Worm (Caenorhabditis elegans) whole organism, late embryonic: Measurements from ENCODE around the gene K08B4.7.
A peak's percentile ranks its signal among the peaks of the same experiment; 100 is the strongest.

Experiments
- C08G9.2 ChIP-seq: sonication (generic microtip); optimal IDR thresholded peaks from 2 replicates; lab custom pipeline; 2016; ENCODE audit warnings: mild to moderate bottlenecking, missing genetic modification characterization, moderate library complexity, missing compliant biosample characterization
- C38D4.7 ChIP-seq: fragments of 200-800 bp; sonication (Bioruptor generic); optimal IDR thresholded peaks from 2 replicates; lab custom pipeline; 2018; ENCODE audit warnings: mild to moderate bottlenecking, missing genetic modification characterization, moderate library complexity, missing compliant biosample characterization
- F13H6.1 ChIP-seq: sonication (generic microtip); optimal IDR thresholded peaks from 2 replicates; lab custom pipeline; 2016; ENCODE audit warnings: missing genetic modification characterization, missing compliant biosample characterization
- T23F11.4 ChIP-seq: fragments of 200-800 bp; sonication (Bioruptor generic); optimal IDR thresholded peaks from 2 replicates; lab custom pipeline; 2018; ENCODE audit warnings: mild to moderate bottlenecking, missing genetic modification characterization, missing compliant biosample characterization
- Y22D7AL.16 ChIP-seq: sonication (generic microtip); optimal IDR thresholded peaks from 2 replicates; lab custom pipeline; 2016; ENCODE audit warnings: missing genetic modification characterization, missing compliant biosample characterization
- ceh-18 ChIP-seq: sonication (generic microtip); optimal IDR thresholded peaks from 2 replicates; lab custom pipeline; 2016; ENCODE audit warnings: missing genetic modification characterization, missing compliant biosample characterization
- ceh-2 ChIP-seq: sonication (generic microtip); optimal IDR thresholded peaks from 2 replicates; lab custom pipeline; 2016; ENCODE audit warnings: missing genotype, missing genetic modification characterization, missing compliant biosample characterization
- ceh-30 ChIP-seq: fragments of 150-350 bp; optimal IDR thresholded peaks from 2 replicates; lab custom pipeline; 2014; ENCODE audit warnings: missing biosample characterization, missing genetic modification characterization
- ceh-31 ChIP-seq: sonication (generic microtip); optimal IDR thresholded peaks from 2 replicates; lab custom pipeline; 2016; ENCODE audit warnings: missing genetic modification characterization, missing compliant biosample characterization
- ceh-34 ChIP-seq: sonication (generic microtip); optimal IDR thresholded peaks from 2 replicates; lab custom pipeline; 2016; ENCODE audit warnings: mild to moderate bottlenecking, missing genetic modification characterization, missing compliant biosample characterization
- ceh-45 ChIP-seq: fragments of 200-800 bp; sonication (Bioruptor generic); IDR thresholded peaks from 2 replicates; pipeline ENCODE4 v1.3.6; 2022; ENCODE audit warnings: missing genetic modification reagents, missing genetic modification characterization, missing compliant biosample characterization
- ceh-48 ChIP-seq: sonication (generic microtip); optimal IDR thresholded peaks from 2 replicates; lab custom pipeline; 2016; ENCODE audit warnings: missing genetic modification characterization, inconsistent platforms, missing compliant biosample characterization
- dmd-4 ChIP-seq: sonication (generic microtip); optimal IDR thresholded peaks from 2 replicates; lab custom pipeline; 2016; ENCODE audit warnings: borderline replicate concordance, missing genetic modification characterization, missing compliant biosample characterization
- dve-1 ChIP-seq: sonication (generic microtip); optimal IDR thresholded peaks from 2 replicates; lab custom pipeline; 2017; ENCODE audit warnings: antibody characterized with exemption, mild to moderate bottlenecking, missing genetic modification characterization, missing compliant biosample characterization
- elt-2 ChIP-seq: sonication (generic microtip); optimal IDR thresholded peaks from 2 replicates; lab custom pipeline; 2016; ENCODE audit warnings: missing genetic modification reagents, missing genetic modification characterization, missing compliant biosample characterization
- elt-4 ChIP-seq: sonication (generic microtip); optimal IDR thresholded peaks from 2 replicates; lab custom pipeline; 2016; ENCODE audit warnings: missing genetic modification characterization, missing compliant biosample characterization
- fax-1 ChIP-seq: sonication (generic microtip); optimal IDR thresholded peaks from 2 replicates; lab custom pipeline; 2016; ENCODE audit warnings: missing genotype, missing genetic modification characterization, missing compliant biosample characterization
- fkh-6 ChIP-seq: sonication (generic microtip); optimal IDR thresholded peaks from 2 replicates; lab custom pipeline; 2016; ENCODE audit warnings: missing genetic modification characterization, missing compliant biosample characterization
- gmeb-2 ChIP-seq: sonication (generic microtip); optimal IDR thresholded peaks from 2 replicates; lab custom pipeline; 2016; ENCODE audit warnings: missing genetic modification characterization, inconsistent platforms, missing compliant biosample characterization
- hlh-30 ChIP-seq: sonication (generic microtip); optimal IDR thresholded peaks from 2 replicates; lab custom pipeline; 2017; ENCODE audit warnings: antibody characterized with exemption, missing genetic modification characterization, missing compliant biosample characterization; ENCODE audit not compliant: insufficient read depth
- hlh-6 ChIP-seq: sonication (generic microtip); optimal IDR thresholded peaks from 2 replicates; lab custom pipeline; 2016; ENCODE audit warnings: missing genotype, missing genetic modification characterization, missing compliant biosample characterization
- lim-6 ChIP-seq: sonication (generic microtip); optimal IDR thresholded peaks from 2 replicates; lab custom pipeline; 2016; ENCODE audit warnings: missing genetic modification characterization, missing compliant biosample characterization
- nfya-1 ChIP-seq: sonication (generic microtip); optimal IDR thresholded peaks from 2 replicates; lab custom pipeline; 2017; ENCODE audit warnings: missing genetic modification characterization, mild to moderate bottlenecking, missing compliant biosample characterization, antibody characterized with exemption, moderate library complexity
- nhr-232 ChIP-seq: sonication (generic microtip); optimal IDR thresholded peaks from 2 replicates; lab custom pipeline; 2016; ENCODE audit warnings: missing genetic modification characterization, missing compliant biosample characterization
- npax-4 ChIP-seq: sonication (generic microtip); optimal IDR thresholded peaks from 2 replicates; lab custom pipeline; 2016; ENCODE audit warnings: missing genetic modification characterization, missing compliant biosample characterization
- pag-3 ChIP-seq: sonication (generic microtip); optimal IDR thresholded peaks from 2 replicates; lab custom pipeline; 2016; ENCODE audit warnings: missing compliant biosample characterization, missing genetic modification characterization, borderline replicate concordance
- pat-9 ChIP-seq: fragments of 200-800 bp; sonication (Bioruptor generic); optimal IDR thresholded peaks from 2 replicates; lab custom pipeline; 2018; ENCODE audit warnings: mild to moderate bottlenecking, missing genetic modification characterization, moderate library complexity, missing compliant biosample characterization
- pha-2 ChIP-seq: sonication (generic microtip); optimal IDR thresholded peaks from 2 replicates; lab custom pipeline; 2017; ENCODE audit warnings: mild to moderate bottlenecking, missing genetic modification characterization, missing compliant biosample characterization
- pha-4 ChIP-seq: fragments of 150-350 bp; optimal IDR thresholded peaks from 2 replicates; lab custom pipeline; 2018; ENCODE audit warnings: missing biosample characterization, missing genetic modification reagents, missing genetic modification characterization
- pros-1 ChIP-seq: fragments of 150-350 bp; optimal IDR thresholded peaks from 2 replicates; lab custom pipeline; 2014; ENCODE audit warnings: missing biosample characterization, missing genetic modification reagents, missing genetic modification characterization
- sdc-2 ChIP-seq: sonication (generic microtip); optimal IDR thresholded peaks from 2 replicates; lab custom pipeline; 2016; ENCODE audit warnings: missing genotype, missing genetic modification characterization, missing compliant biosample characterization
- sox-2 ChIP-seq: fragments of 200-800 bp; sonication (Bioruptor generic); IDR thresholded peaks from 2 replicates; pipeline ENCODE4 v1.3.6; 2022; ENCODE audit warnings: missing genetic modification reagents, missing genetic modification characterization, missing compliant biosample characterization
- syd-9 ChIP-seq: sonication (generic microtip); optimal IDR thresholded peaks from 2 replicates; lab custom pipeline; 2016; ENCODE audit warnings: mild to moderate bottlenecking, missing genetic modification characterization, moderate library complexity, missing compliant biosample characterization
- tbx-2 ChIP-seq: sonication (generic microtip); optimal IDR thresholded peaks from 2 replicates; lab custom pipeline; 2016; ENCODE audit warnings: missing genetic modification characterization, missing compliant biosample characterization
- tbx-7 ChIP-seq: sonication (generic microtip); optimal IDR thresholded peaks from 2 replicates; lab custom pipeline; 2016; ENCODE audit warnings: missing genotype, missing genetic modification characterization, missing compliant biosample characterization
- unc-42 ChIP-seq: sonication (generic microtip); optimal IDR thresholded peaks from 2 replicates; lab custom pipeline; 2016; ENCODE audit warnings: missing genotype, missing genetic modification characterization, missing compliant biosample characterization
- unc-55 ChIP-seq: sonication (generic microtip); optimal IDR thresholded peaks from 2 replicates; lab custom pipeline; 2017; ENCODE audit warnings: missing biosample characterization, missing genetic modification reagents, missing genetic modification characterization
- unc-86 ChIP-seq: sonication (generic microtip); optimal IDR thresholded peaks from 2 replicates; lab custom pipeline; 2016; ENCODE audit warnings: missing genetic modification characterization, missing compliant biosample characterization
- zip-5 ChIP-seq: sonication (generic microtip); optimal IDR thresholded peaks from 2 replicates; lab custom pipeline; 2016; ENCODE audit warnings: missing genetic modification characterization, missing compliant biosample characterization
- ztf-16 ChIP-seq: sonication (generic microtip); optimal IDR thresholded peaks from 2 replicates; lab custom pipeline; 2017; ENCODE audit warnings: missing genetic modification characterization, missing compliant biosample characterization

Gene K08B4.7

ce11 chrIV:6064657-6065056 lies 27.6 kb downstream of the K08B4.7 start:
- no peak for TF ChIP-seq fax-1 (tag; lab: Kevin White, UChicago)
- TF ChIP-seq gmeb-2 (tag; lab: Kevin White, UChicago), result no peak
- TF ChIP-seq hlh-6 (tag; lab: Kevin White, UChicago), result no peak
- TF ChIP-seq unc-42 (tag; lab: Kevin White, UChicago), result no peak
- no peak for TF ChIP-seq pha-4 (tag; lab: Kevin White, UChicago)

ce11 chrIV:6062078-6062477 lies 30.1 kb downstream of the K08B4.7 start:
- no peak for TF ChIP-seq sox-2 (GFP tag; lab: Robert Waterston, UW)
- TF ChIP-seq pat-9 (tag; lab: Kevin White, UChicago), result no peak
- no peak for TF ChIP-seq dve-1 (tag; lab: Kevin White, UChicago)
- no peak for TF ChIP-seq T23F11.4 (GFP tag; lab: Kevin White, UChicago)
- TF ChIP-seq unc-55 (GFP tag; lab: Kevin White, UChicago), result no peak
- no peak for TF ChIP-seq ceh-18 (tag; lab: Kevin White, UChicago)
- no peak for TF ChIP-seq pros-1
- no peak for TF ChIP-seq fkh-6
- TF ChIP-seq ceh-34 (tag; lab: Kevin White, UChicago), result no peak
- no peak for TF ChIP-seq pag-3 (tag; lab: Kevin White, UChicago)
- no peak for TF ChIP-seq ceh-45
- TF ChIP-seq dmd-4, result no peak
- TF ChIP-seq F13H6.1 (tag; lab: Kevin White, UChicago), result no peak
- no peak for TF ChIP-seq syd-9
- TF ChIP-seq zip-5 (tag; lab: Kevin White, UChicago), result no peak
- no peak for TF ChIP-seq nfya-1 (tag; lab: Kevin White, UChicago)
- TF ChIP-seq, all 69 proteins: peak for 0

DNA sequence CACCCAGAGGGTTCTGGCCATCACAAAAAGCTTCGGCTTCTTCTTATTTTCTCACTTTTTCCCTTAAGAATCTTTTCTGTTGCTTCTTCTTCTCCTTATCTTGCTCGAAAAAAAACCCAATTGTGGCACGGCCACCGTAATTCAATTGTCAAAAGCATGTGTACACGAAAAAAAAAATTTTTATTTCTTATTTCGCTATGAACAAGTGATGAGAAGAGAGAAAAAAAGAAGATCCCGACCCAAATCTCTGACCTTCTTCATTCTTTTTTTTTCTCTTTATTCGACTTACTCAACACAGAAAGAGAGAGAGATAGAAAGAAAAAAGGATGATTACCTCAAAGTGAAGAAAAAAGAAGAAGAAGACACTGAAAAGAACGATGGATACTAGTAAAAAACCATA lies 31.3 kb downstream of the K08B4.7 start:
- TF ChIP-seq ceh-30 (tag; lab: Kevin White, UChicago) (no peak), unc-42 (tag; lab: Kevin White, UChicago) (peak; percentile 94)

DNA sequence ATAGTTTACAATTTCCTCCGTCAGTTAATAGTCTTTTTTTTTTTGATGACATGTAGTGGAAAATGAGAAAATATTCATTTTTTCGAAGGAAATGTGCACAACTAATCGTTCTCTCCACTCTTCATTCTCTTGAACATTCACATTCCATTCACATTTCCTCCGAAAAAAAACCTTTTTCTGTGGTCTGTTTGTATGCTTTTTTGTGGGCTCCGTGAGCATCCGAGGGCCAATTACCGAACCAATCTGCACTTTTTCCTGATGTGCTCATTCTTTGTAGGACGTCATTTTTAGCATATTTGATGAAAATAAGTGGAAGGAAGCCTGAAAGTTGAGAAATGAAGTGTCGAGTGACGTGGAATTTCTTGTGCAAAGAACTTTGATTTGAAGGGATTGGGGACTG lies 32.5 kb downstream of the K08B4.7 start:
- no peak for TF ChIP-seq npax-4 (tag; lab: Kevin White, UChicago)
- TF ChIP-seq nhr-232 (tag; lab: Kevin White, UChicago), result no peak
- no peak for TF ChIP-seq elt-2 (tag; lab: Kevin White, UChicago)
- no peak for TF ChIP-seq gmeb-2 (tag; lab: Kevin White, UChicago)
- TF ChIP-seq tbx-2, result no peak
- TF ChIP-seq C08G9.2 (tag; lab: Kevin White, UChicago), result no peak
- no peak for TF ChIP-seq dve-1 (tag; lab: Kevin White, UChicago)
- TF ChIP-seq Y22D7AL.16 (tag; lab: Kevin White, UChicago), result no peak
- no peak for TF ChIP-seq pha-2 (tag; lab: Kevin White, UChicago)
- TF ChIP-seq sdc-2, result no peak
- TF ChIP-seq, all 69 proteins: peak for 0

ce11 chrIV:6054833-6055232 lies 37.4 kb downstream of the K08B4.7 start:
- TF ChIP-seq sox-2 (GFP tag; lab: Robert Waterston, UW) (no peak), unc-42 (tag; lab: Kevin White, UChicago) (peak; percentile 86)

- TF ChIP-seq pros-1, result no peak
- peak; percentile 23 for TF ChIP-seq ceh-31 (tag; lab: Kevin White, UChicago)
- TF ChIP-seq ceh-48 (tag; lab: Kevin White, UChicago), result no peak
- no peak for TF ChIP-seq unc-55 (GFP tag; lab: Kevin White, UChicago)
- TF ChIP-seq sdc-2, result no peak
- TF ChIP-seq pha-4 (tag; lab: Kevin White, UChicago), result no peak
- TF ChIP-seq unc-42 (tag; lab: Kevin White, UChicago), result no peak
- TF ChIP-seq gmeb-2 (tag; lab: Kevin White, UChicago), result no peak
- no peak for TF ChIP-seq tbx-2
- no peak for TF ChIP-seq npax-4 (tag; lab: Kevin White, UChicago)
- TF ChIP-seq nfya-1 (tag; lab: Kevin White, UChicago), result peak; percentile 38
- TF ChIP-seq elt-4 (tag; lab: Kevin White, UChicago), result no peak
- no peak for TF ChIP-seq unc-86
- TF ChIP-seq ceh-2, result no peak
- no peak for TF ChIP-seq lim-6 (tag; lab: Kevin White, UChicago)
- no peak for TF ChIP-seq C38D4.7 (GFP tag; lab: Kevin White, UChicago)
- no peak for TF ChIP-seq tbx-7
- no peak for TF ChIP-seq dmd-4
- TF ChIP-seq ceh-18 (tag; lab: Kevin White, UChicago), result peak; percentile 11
- TF ChIP-seq ceh-34 (tag; lab: Kevin White, UChicago), result peak; percentile 47
- TF ChIP-seq F13H6.1 (tag; lab: Kevin White, UChicago), result no peak
- TF ChIP-seq ceh-45, result no peak
- no peak for TF ChIP-seq hlh-30 (tag; lab: Kevin White, UChicago)
- TF ChIP-seq ztf-16, result no peak
Measured at ce11 chrIV:6053436-6053835, 38.8 kb downstream of the K08B4.7 start.
